Fruit fly (Drosophila melanogaster) whole organism, embryonic: ENCODE measurements around the gene CG3165.

Experiments used
- B-H1 ChIP-seq: fragments of 200-800 bp; sonication (Bioruptor generic); IDR thresholded peaks from 3 replicates; pipeline ENCODE4 v1.3.6; 2022; ENCODE audit warnings: missing biosample characterization, missing genetic modification characterization
- CG10543 ChIP-seq: fragments of 200-800 bp; sonication (Bioruptor generic); optimal IDR thresholded peaks from 3 replicates; lab custom pipeline; 2017; ENCODE audit warnings: missing biosample characterization, mild to moderate bottlenecking, missing genetic modification characterization, moderate library complexity
- CG11085 ChIP-seq: fragments of 200-800 bp; sonication (Bioruptor generic); IDR thresholded peaks from 2 replicates; pipeline ENCODE4 v1.3.6; 2022; ENCODE audit warnings: missing biosample characterization, missing genetic modification characterization
- CG11723 ChIP-seq: fragments of 200-800 bp; sonication (Bioruptor generic); optimal IDR thresholded peaks from 2 replicates; lab custom pipeline; 2017; ENCODE audit warnings: missing biosample characterization, mild to moderate bottlenecking, missing genetic modification characterization
- CG16815 ChIP-seq: fragments of 200-800 bp; sonication (Bioruptor generic); optimal IDR thresholded peaks from 3 replicates; lab custom pipeline; 2017; ENCODE audit warnings: missing biosample characterization, mild to moderate bottlenecking, missing genetic modification characterization
- CG17186 ChIP-seq: fragments of 200-800 bp; sonication (Bioruptor generic); optimal IDR thresholded peaks from 3 replicates; lab custom pipeline; 2017; ENCODE audit warnings: missing biosample characterization, missing genetic modification reagents, missing genetic modification characterization
- CG17359 ChIP-seq: fragments of 200-800 bp; sonication (Bioruptor generic); optimal IDR thresholded peaks from 3 replicates; lab custom pipeline; 2018; ENCODE audit warnings: missing biosample characterization, mild to moderate bottlenecking, missing genetic modification characterization, moderate library complexity
- CG17802 ChIP-seq: fragments of 200-800 bp; sonication (Bioruptor generic); optimal IDR thresholded peaks from 2 replicates; lab custom pipeline; 2018; ENCODE audit warnings: missing biosample characterization, mild to moderate bottlenecking, missing genetic modification characterization, moderate library complexity
- CG33213 ChIP-seq: fragments of 200-800 bp; sonication (Bioruptor generic); optimal IDR thresholded peaks from 3 replicates; lab custom pipeline; 2016; ENCODE audit warnings: missing biosample characterization, missing genetic modification characterization
- CG3847 ChIP-seq: fragments of 200-800 bp; sonication (Bioruptor generic); IDR thresholded peaks from 2 replicates; pipeline ENCODE4 v1.3.6; 2022; ENCODE audit warnings: missing biosample characterization, missing genetic modification characterization
- CG4820 ChIP-seq: fragments of 200-800 bp; sonication (Bioruptor generic); optimal IDR thresholded peaks from 3 replicates; lab custom pipeline; 2016; ENCODE audit warnings: missing biosample characterization, missing genetic modification characterization
- CG6254 ChIP-seq: fragments of 200-800 bp; sonication (Bioruptor generic); optimal IDR thresholded peaks from 3 replicates; lab custom pipeline; 2017; ENCODE audit warnings: mild to moderate bottlenecking, missing biosample characterization, missing genetic modification reagents, missing genetic modification characterization
- CG6813 ChIP-seq: fragments of 200-800 bp; sonication (Bioruptor generic); optimal IDR thresholded peaks from 2 replicates; lab custom pipeline; 2017; ENCODE audit warnings: missing biosample characterization, missing genetic modification characterization, mild to moderate bottlenecking, moderate library complexity, missing genetic modification reagents
- CG7271 ChIP-seq: fragments of 200-800 bp; sonication (Bioruptor generic); optimal IDR thresholded peaks from 2 replicates; lab custom pipeline; 2018; ENCODE audit warnings: missing biosample characterization, mild to moderate bottlenecking, missing genetic modification characterization, moderate library complexity
- CG9727 ChIP-seq: fragments of 200-800 bp; sonication (Bioruptor generic); optimal IDR thresholded peaks from 3 replicates; lab custom pipeline; 2017; ENCODE audit warnings: missing biosample characterization, mild to moderate bottlenecking, missing genetic modification characterization
- Camta ChIP-seq: fragments of 200-800 bp; sonication (Bioruptor generic); optimal IDR thresholded peaks from 2 replicates; lab custom pipeline; 2016; ENCODE audit warnings: missing biosample characterization, missing genetic modification characterization
- Lhr ChIP-seq: fragments of 200-800 bp; sonication (Bioruptor generic); optimal IDR thresholded peaks from 3 replicates; lab custom pipeline; 2017; ENCODE audit warnings: mild to moderate bottlenecking, missing biosample characterization, missing genetic modification reagents, missing genetic modification characterization
- Lim3 ChIP-seq: fragments of 200-800 bp; sonication (Bioruptor generic); IDR thresholded peaks from 2 replicates; pipeline ENCODE4 v1.3.6; 2022; ENCODE audit warnings: missing biosample characterization, missing genetic modification characterization
- Mad ChIP-seq: fragments of 200-800 bp; sonication (Bioruptor generic); optimal IDR thresholded peaks from 2 replicates; lab custom pipeline; 2016; ENCODE audit warnings: missing biosample characterization, missing genetic modification characterization
- Nf-YB ChIP-seq: fragments of 200-800 bp; sonication (Bioruptor generic); optimal IDR thresholded peaks from 3 replicates; lab custom pipeline; 2019; ENCODE audit warnings: missing biosample characterization, mild to moderate bottlenecking, missing genetic modification characterization, moderate library complexity
- PHDP ChIP-seq: fragments of 200-800 bp; sonication (Bioruptor generic); optimal IDR thresholded peaks from 3 replicates; lab custom pipeline; 2018; ENCODE audit warnings: missing biosample characterization, mild to moderate bottlenecking, missing genetic modification characterization, moderate library complexity
- Ptx1 ChIP-seq: fragments of 200-800 bp; sonication (Bioruptor generic); IDR thresholded peaks from 2 replicates; pipeline ENCODE4 v1.3.6; 2022; ENCODE audit warnings: missing biosample characterization, missing genetic modification characterization
- Rx ChIP-seq: fragments of 200-800 bp; sonication (Bioruptor generic); IDR thresholded peaks from 2 replicates; pipeline ENCODE4 v1.3.6; 2022; ENCODE audit warnings: missing biosample characterization, missing genetic modification characterization
- Side ChIP-seq: fragments of 200-800 bp; sonication (Bioruptor generic); optimal IDR thresholded peaks from 2 replicates; lab custom pipeline; 2016; ENCODE audit warnings: missing biosample characterization, missing genetic modification characterization
- az2 ChIP-seq: fragments of 200-800 bp; sonication (Bioruptor generic); optimal IDR thresholded peaks from 3 replicates; lab custom pipeline; 2016; ENCODE audit warnings: missing biosample characterization, missing genetic modification characterization
- bcd ChIP-seq: fragments of 200-800 bp; sonication (Bioruptor generic); optimal IDR thresholded peaks from 2 replicates; lab custom pipeline; 2017; ENCODE audit warnings: missing biosample characterization, mild to moderate bottlenecking, missing genetic modification characterization
- cg ChIP-seq: fragments of 200-800 bp; sonication (Bioruptor generic); optimal IDR thresholded peaks from 3 replicates; lab custom pipeline; 2019; ENCODE audit warnings: missing biosample characterization, mild to moderate bottlenecking, missing genetic modification characterization, moderate library complexity
- emc ChIP-seq: fragments of 200-800 bp; sonication (Bioruptor generic); optimal IDR thresholded peaks from 2 replicates; lab custom pipeline; 2016; ENCODE audit warnings: missing biosample characterization, missing genetic modification characterization
- ems ChIP-seq: fragments of 200-800 bp; sonication (Bioruptor generic); optimal IDR thresholded peaks from 3 replicates; lab custom pipeline; 2016; ENCODE audit warnings: missing biosample characterization, missing genetic modification characterization
- esg ChIP-seq: fragments of 200-800 bp; sonication (Bioruptor generic); conservative IDR thresholded peaks from 2 replicates; pipeline ENCODE4 v1.3.6; 2022; ENCODE audit warnings: missing biosample characterization, missing genetic modification characterization
- fd96Cb ChIP-seq: fragments of 200-800 bp; sonication (Bioruptor generic); optimal IDR thresholded peaks from 2 replicates; lab custom pipeline; 2018; ENCODE audit warnings: missing biosample characterization, mild to moderate bottlenecking, missing genetic modification characterization, moderate library complexity
- lab ChIP-seq: fragments of 200-800 bp; sonication (Bioruptor generic); optimal IDR thresholded peaks from 3 replicates; lab custom pipeline; 2017; ENCODE audit warnings: missing biosample characterization, missing genetic modification characterization, mild to moderate bottlenecking, moderate library complexity, missing genetic modification reagents
- lola ChIP-seq, 3 experiments: fragments of >200 bp in 2 of 3; fragments of 200-800 bp in 1 of 3; sonication (Bioruptor generic) in 1 of 3; optimal IDR thresholded peaks; 2 replicates each; lab custom pipeline; 2017 to 2019; ENCODE audit warnings: missing biosample characterization in 3 of 3, missing genetic modification characterization in 3 of 3, mild to moderate bottlenecking in 1 of 3, moderate library complexity in 1 of 3
- lov ChIP-seq, 2 experiments: fragments of 200-800 bp in 1 of 2; fragments of >200 bp in 1 of 2; sonication (Bioruptor generic) in 1 of 2; IDR thresholded peaks in 1 of 2; optimal IDR thresholded peaks in 1 of 2; 2 replicates in 1 of 2; 3 replicates in 1 of 2; pipeline versions ENCODE4 v1.3.6 to Lab custom; 2017 to 2022; ENCODE audit warnings: missing biosample characterization in 1 of 2, missing genetic modification characterization in 1 of 2
- nerfin-2 ChIP-seq: fragments of 200-800 bp; sonication (Bioruptor generic); IDR thresholded peaks from 2 replicates; pipeline ENCODE4 v1.3.6; 2022; ENCODE audit warnings: missing biosample characterization, missing genetic modification characterization; ENCODE audit not compliant: partially characterized antibody
- nom ChIP-seq: fragments of 200-800 bp; sonication (Bioruptor generic); optimal IDR thresholded peaks from 2 replicates; lab custom pipeline; 2017; ENCODE audit warnings: missing biosample characterization, missing genetic modification characterization, mild to moderate bottlenecking, moderate library complexity, missing genetic modification reagents
- pfk ChIP-seq: fragments of 200-800 bp; sonication (Bioruptor generic); optimal IDR thresholded peaks from 2 replicates; lab custom pipeline; 2018; ENCODE audit warnings: missing biosample characterization, mild to moderate bottlenecking, missing genetic modification characterization, moderate library complexity
- phol ChIP-seq: fragments of 200-800 bp; sonication (Bioruptor generic); optimal IDR thresholded peaks from 3 replicates; lab custom pipeline; 2018; ENCODE audit warnings: missing biosample characterization, mild to moderate bottlenecking, missing genetic modification characterization, moderate library complexity
- row ChIP-seq: fragments of 200-800 bp; sonication (Bioruptor generic); IDR thresholded peaks from 3 replicates; pipeline ENCODE4 v1.3.6; 2022; ENCODE audit warnings: missing biosample characterization, missing genetic modification characterization
- sc ChIP-seq, 3 experiments: fragments of >200 bp in 2 of 3; fragments of 200-800 bp in 1 of 3; sonication (Bioruptor generic) in 1 of 3; optimal IDR thresholded peaks; 2 replicates in 2 of 3; 3 replicates in 1 of 3; lab custom pipeline; 2017; ENCODE audit warnings: mild to moderate bottlenecking in 1 of 3, missing biosample characterization in 1 of 3, missing genetic modification characterization in 1 of 3, missing genetic modification reagents in 1 of 3
- schlank ChIP-seq: fragments of 200-800 bp; sonication (Bioruptor generic); optimal IDR thresholded peaks from 2 replicates; lab custom pipeline; 2018; ENCODE audit warnings: missing biosample characterization, mild to moderate bottlenecking, missing genetic modification characterization
- scrt ChIP-seq: fragments of 200-800 bp; sonication (Bioruptor generic); optimal IDR thresholded peaks from 2 replicates; lab custom pipeline; 2018; ENCODE audit warnings: missing biosample characterization, mild to moderate bottlenecking, missing genetic modification characterization, moderate library complexity
- trem ChIP-seq: fragments of 200-800 bp; optimal IDR thresholded peaks from 3 replicates; lab custom pipeline; 2019; ENCODE audit warnings: missing biosample characterization, mild to moderate bottlenecking, missing genetic modification characterization, moderate library complexity

Gene CG3165

DNA sequence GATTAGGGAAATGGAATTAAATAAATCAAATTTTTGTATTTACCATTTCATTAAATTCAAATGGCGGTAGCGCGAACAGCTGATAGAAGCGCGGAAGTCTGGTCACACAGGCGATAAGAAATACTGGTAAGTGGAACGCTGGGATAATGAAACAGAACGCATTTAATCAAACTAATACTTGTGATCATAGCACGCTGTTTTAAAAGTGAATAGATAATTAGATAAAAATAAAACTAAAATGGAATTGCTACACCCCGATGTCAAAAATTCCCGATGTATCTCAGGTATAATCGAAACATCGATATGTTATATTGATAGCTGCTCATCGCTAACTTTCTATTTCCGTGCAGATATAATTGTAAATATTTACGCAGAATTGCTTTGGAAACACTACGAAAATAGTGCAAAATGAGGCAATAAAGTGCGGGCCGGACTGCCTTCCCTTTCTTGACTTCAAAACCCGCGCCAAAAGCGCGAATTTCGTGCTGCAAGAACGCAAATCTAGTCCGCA, 15.8 kb downstream of the CG3165 start, which contains the start of the genes okr and CG3558 (continued):
- TF ChIP-seq nom (GFP tag; lab: Kevin White, UChicago) (no peak), CG11085 (no peak), row (GFP tag; lab: Robert Waterston, UW) (peak; percentile 47; the same call in 2 of the 3 replicates), Lim3 (GFP tag; lab: Robert Waterston, UW) (no peak), CG33213 (GFP tag; lab: Kevin White, UChicago) (peak; percentile 0), esg (GFP tag; lab: Robert Waterston, UW) (no peak), Nf-YB (GFP tag; lab: Kevin White, UChicago) (no peak), CG7271 (tag; lab: Kevin White, UChicago) (no peak), az2 (no peak), Rx (GFP tag; lab: Robert Waterston, UW) (no peak), phol (peak; percentile 83), schlank (tag; lab: Kevin White, UChicago) (no peak), CG16815 (GFP tag; lab: Kevin White, UChicago) (no peak), B-H1 (no peak), sc (optimal IDR thresholded peaks at IDR 0.05; lab: Kevin White, UChicago) (no peak), sc (GFP tag; optimal IDR thresholded peaks at IDR 0.05; lab: Kevin White, UChicago) (no peak), CG6254 (peak; percentile 0), CG6813 (GFP tag; lab: Kevin White, UChicago) (no peak), lab (GFP tag; lab: Kevin White, UChicago) (no peak), Side (GFP tag; lab: Kevin White, UChicago) (no peak), bcd (GFP tag; lab: Kevin White, UChicago) (no peak), CG3847 (no peak), Camta (GFP tag; lab: Kevin White, UChicago) (no peak), lola (GFP tag; optimal IDR thresholded peaks at IDR 0.05; lab: Kevin White, UChicago) (peak in 1 of 3 experiments; percentile 7), CG9727 (GFP tag; lab: Kevin White, UChicago) (no peak), lov (optimal IDR thresholded peaks at IDR 0.05; lab: Kevin White, UChicago) (no peak), lov (GFP tag; IDR thresholded peaks at IDR 0.05; lab: Robert Waterston, UW) (no peak), CG17802 (no peak), CG17359 (no peak), CG17186 (peak; percentile 59), CG11723 (GFP tag; lab: Kevin White, UChicago) (no peak), Lhr (peak; percentile 23), scrt (GFP tag; lab: Kevin White, UChicago) (no peak), CG4820 (GFP tag; lab: Kevin White, UChicago) (no peak), fd96Cb (tag; lab: Kevin White, UChicago) (no peak), PHDP (tag; lab: Kevin White, UChicago) (no peak), Ptx1 (GFP tag; lab: Robert Waterston, UW) (no peak), CG10543 (GFP tag; lab: Kevin White, UChicago) (no peak), pfk (GFP tag; lab: Kevin White, UChicago) (peak; percentile 94), Mad (GFP tag; lab: Kevin White, UChicago) (no peak), cg (no peak), emc (GFP tag; lab: Kevin White, UChicago) (no peak), nerfin-2 (GFP tag; lab: Robert Waterston, UW) (peak; percentile 69), ems (no peak), trem (peak; percentile 91)
